Fruit fly (Drosophila melanogaster) whole organism, embryonic: ENCODE results near the gene CG4338.

Experiments
- CG10565 ChIP-seq: fragments of 200-800 bp; sonication (Bioruptor generic); optimal IDR thresholded peaks from 3 replicates; lab custom pipeline; 2016; ENCODE audit warnings: missing biosample characterization, mild to moderate bottlenecking, missing genetic modification characterization
- CG11085 ChIP-seq: fragments of 200-800 bp; sonication (Bioruptor generic); IDR thresholded peaks from 2 replicates; pipeline ENCODE4 v1.3.6; 2022; ENCODE audit warnings: missing biosample characterization, missing genetic modification characterization
- CG11696 ChIP-seq: fragments of 200-800 bp; sonication (Bioruptor generic); IDR thresholded peaks from 2 replicates; pipeline ENCODE4 v1.3.6; 2022; ENCODE audit warnings: missing biosample characterization, missing genetic modification characterization
- CG12071 ChIP-seq: fragments of 200-800 bp; sonication (Bioruptor generic); optimal IDR thresholded peaks from 3 replicates; lab custom pipeline; 2018; ENCODE audit warnings: missing biosample characterization, mild to moderate bottlenecking, missing genetic modification characterization
- CG17186 ChIP-seq: fragments of 200-800 bp; sonication (Bioruptor generic); optimal IDR thresholded peaks from 3 replicates; lab custom pipeline; 2017; ENCODE audit warnings: missing biosample characterization, missing genetic modification reagents, missing genetic modification characterization
- CG18599 ChIP-seq: fragments of 200-800 bp; sonication (Bioruptor generic); optimal IDR thresholded peaks from 3 replicates; lab custom pipeline; 2017; ENCODE audit warnings: missing biosample characterization, missing genetic modification characterization, mild to moderate bottlenecking, moderate library complexity, missing genetic modification reagents
- CG2889 ChIP-seq: fragments of 200-800 bp; sonication (Bioruptor generic); IDR thresholded peaks from 3 replicates; pipeline ENCODE4 v1.3.6; 2022; ENCODE audit warnings: missing biosample characterization, missing genetic modification characterization
- CG30403 ChIP-seq: fragments of 200-800 bp; sonication (Bioruptor generic); optimal IDR thresholded peaks from 3 replicates; lab custom pipeline; 2016; ENCODE audit warnings: missing biosample characterization, missing genetic modification characterization
- CG31388 ChIP-seq: fragments of 200-800 bp; sonication (Bioruptor generic); optimal IDR thresholded peaks from 2 replicates; lab custom pipeline; 2016; ENCODE audit warnings: missing biosample characterization, missing genetic modification characterization
- CG31441 ChIP-seq: fragments of 200-800 bp; sonication (Bioruptor generic); IDR thresholded peaks from 2 replicates; pipeline ENCODE4 v1.3.6; 2022; ENCODE audit warnings: missing biosample characterization, missing genetic modification characterization
- CG3163 ChIP-seq: fragments of 200-800 bp; sonication (Bioruptor generic); optimal IDR thresholded peaks from 3 replicates; lab custom pipeline; 2016; ENCODE audit warnings: missing biosample characterization, missing genetic modification characterization
- CG3281 ChIP-seq: fragments of 200-800 bp; sonication (Bioruptor generic); optimal IDR thresholded peaks from 3 replicates; lab custom pipeline; 2017; ENCODE audit warnings: missing biosample characterization, mild to moderate bottlenecking, missing genetic modification characterization
- CG33213 ChIP-seq: fragments of 200-800 bp; sonication (Bioruptor generic); optimal IDR thresholded peaks from 3 replicates; lab custom pipeline; 2016; ENCODE audit warnings: missing biosample characterization, missing genetic modification characterization
- CG34422 ChIP-seq: fragments of 200-800 bp; sonication (Bioruptor generic); IDR thresholded peaks from 3 replicates; pipeline ENCODE4 v1.3.6; 2022; ENCODE audit warnings: missing biosample characterization, missing genetic modification characterization
- CG4730 ChIP-seq: fragments of 200-800 bp; sonication (Bioruptor generic); IDR thresholded peaks from 2 replicates; pipeline ENCODE4 v1.3.6; 2022; ENCODE audit warnings: missing biosample characterization, missing genetic modification characterization
- CG4854 ChIP-seq: fragments of 200-800 bp; sonication (Bioruptor generic); optimal IDR thresholded peaks from 2 replicates; lab custom pipeline; 2016; ENCODE audit warnings: missing biosample characterization, missing genetic modification characterization, inconsistent platforms
- CG6854 ChIP-seq: fragments of 200-800 bp; sonication (Bioruptor generic); optimal IDR thresholded peaks from 3 replicates; lab custom pipeline; 2017; ENCODE audit warnings: missing biosample characterization, mild to moderate bottlenecking, missing genetic modification characterization
- CG8290 ChIP-seq, 3 experiments: fragments of 200-800 bp; sonication (Bioruptor generic); optimal IDR thresholded peaks; 2 replicates each; lab custom pipeline; 2016 to 2019; ENCODE audit warnings: missing biosample characterization in 3 of 3, missing genetic modification characterization in 3 of 3, mild to moderate bottlenecking in 2 of 3, moderate library complexity in 1 of 3
- CG8478 ChIP-seq: fragments of >200 bp; optimal IDR thresholded peaks from 2 replicates; lab custom pipeline; 2018
- CG8765 ChIP-seq: fragments of 200-800 bp; sonication (Bioruptor generic); IDR thresholded peaks from 2 replicates; pipeline ENCODE4 v1.3.6; 2022; ENCODE audit warnings: missing biosample characterization, missing genetic modification characterization
- CG9437 ChIP-seq: fragments of 200-800 bp; sonication (Bioruptor generic); optimal IDR thresholded peaks from 2 replicates; lab custom pipeline; 2018; ENCODE audit warnings: missing biosample characterization, mild to moderate bottlenecking, missing genetic modification characterization
- CTCF ChIP-seq: fragments of 200-800 bp; sonication (Bioruptor generic); optimal IDR thresholded peaks from 2 replicates; lab custom pipeline; 2017; ENCODE audit warnings: missing biosample characterization, mild to moderate bottlenecking, missing genetic modification characterization, moderate library complexity
- Fer3 ChIP-seq: fragments of 200-800 bp; sonication (Bioruptor generic); optimal IDR thresholded peaks from 2 replicates; lab custom pipeline; 2018; ENCODE audit warnings: missing biosample characterization, mild to moderate bottlenecking, missing genetic modification characterization, moderate library complexity
- HLH54F ChIP-seq: fragments of 200-800 bp; sonication (Bioruptor generic); optimal IDR thresholded peaks from 3 replicates; lab custom pipeline; 2016; ENCODE audit warnings: missing biosample characterization, missing genetic modification characterization
- PHDP ChIP-seq: fragments of 200-800 bp; sonication (Bioruptor generic); optimal IDR thresholded peaks from 3 replicates; lab custom pipeline; 2018; ENCODE audit warnings: missing biosample characterization, mild to moderate bottlenecking, missing genetic modification characterization, moderate library complexity
- TFAM ChIP-seq: fragments of 200-800 bp; sonication (Bioruptor generic); optimal IDR thresholded peaks from 2 replicates; lab custom pipeline; 2017; ENCODE audit warnings: missing biosample characterization, missing genetic modification characterization, inconsistent platforms
- Usf ChIP-seq: fragments of 200-800 bp; sonication (Bioruptor generic); optimal IDR thresholded peaks from 2 replicates; lab custom pipeline; 2017; ENCODE audit warnings: missing genotype, missing biosample characterization, missing genetic modification characterization
- Xrp1 ChIP-seq: fragments of 200-800 bp; sonication (Bioruptor generic); IDR thresholded peaks from 2 replicates; pipeline ENCODE4 v1.3.6; 2022; ENCODE audit warnings: missing biosample characterization, missing genetic modification characterization
- YL-1 ChIP-seq: fragments of 200-800 bp; sonication (Bioruptor generic); optimal IDR thresholded peaks from 3 replicates; lab custom pipeline; 2017; ENCODE audit warnings: missing biosample characterization, mild to moderate bottlenecking, missing genetic modification characterization
- ac ChIP-seq: fragments of 200-800 bp; sonication (Bioruptor generic); optimal IDR thresholded peaks from 3 replicates; lab custom pipeline; 2017; ENCODE audit warnings: missing biosample characterization, mild to moderate bottlenecking, missing genetic modification characterization
- cg ChIP-seq: fragments of 200-800 bp; sonication (Bioruptor generic); optimal IDR thresholded peaks from 3 replicates; lab custom pipeline; 2019; ENCODE audit warnings: missing biosample characterization, mild to moderate bottlenecking, missing genetic modification characterization, moderate library complexity
- disco-r ChIP-seq: fragments of 200-800 bp; sonication (Bioruptor generic); optimal IDR thresholded peaks from 2 replicates; lab custom pipeline; 2016; ENCODE audit warnings: missing biosample characterization, missing genetic modification characterization
- dpn ChIP-seq, 2 experiments: fragments of 200-800 bp; sonication (Bioruptor generic); optimal IDR thresholded peaks; 3 replicates each; lab custom pipeline; 2016; ENCODE audit warnings: missing biosample characterization in 2 of 2, missing genetic modification characterization in 2 of 2
- dysf ChIP-seq: fragments of 200-800 bp; sonication (Bioruptor generic); IDR thresholded peaks from 3 replicates; pipeline ENCODE4 v1.3.6; 2022; ENCODE audit warnings: missing biosample characterization, missing genetic modification characterization
- fd96Cb ChIP-seq: fragments of 200-800 bp; sonication (Bioruptor generic); optimal IDR thresholded peaks from 2 replicates; lab custom pipeline; 2018; ENCODE audit warnings: missing biosample characterization, mild to moderate bottlenecking, missing genetic modification characterization, moderate library complexity
- gce ChIP-seq: fragments of 200-800 bp; sonication (Bioruptor generic); IDR thresholded peaks from 3 replicates; pipeline ENCODE4 v1.3.6; 2022; ENCODE audit warnings: missing biosample characterization, missing genetic modification characterization
- insv ChIP-seq, 2 experiments: fragments of 200-800 bp; sonication (Bioruptor generic); optimal IDR thresholded peaks; 3 replicates each; lab custom pipeline; 2016 to 2018; ENCODE audit warnings: missing biosample characterization in 2 of 2, missing genetic modification characterization in 2 of 2
- inv ChIP-seq: fragments of 200-800 bp; sonication (Bioruptor generic); IDR thresholded peaks from 2 replicates; pipeline ENCODE4 v1.3.6; 2022; ENCODE audit warnings: missing biosample characterization, missing genetic modification characterization; ENCODE audit not compliant: partially characterized antibody
- pb ChIP-seq: fragments of 200-800 bp; sonication (Bioruptor generic); optimal IDR thresholded peaks from 3 replicates; lab custom pipeline; 2016; ENCODE audit warnings: missing biosample characterization, missing genetic modification characterization
- pzg ChIP-seq: fragments of 200-800 bp; sonication (Bioruptor generic); optimal IDR thresholded peaks from 3 replicates; lab custom pipeline; 2018; ENCODE audit warnings: missing biosample characterization, mild to moderate bottlenecking, missing genetic modification characterization, moderate library complexity
- ro ChIP-seq: fragments of 200-800 bp; sonication (Bioruptor generic); IDR thresholded peaks from 2 replicates; pipeline ENCODE4 v1.3.6; 2022; ENCODE audit warnings: missing biosample characterization, missing genetic modification characterization
- run ChIP-seq: fragments of 200-800 bp; sonication (Bioruptor generic); optimal IDR thresholded peaks from 3 replicates; lab custom pipeline; 2018; ENCODE audit warnings: missing biosample characterization, mild to moderate bottlenecking, missing genetic modification characterization
- schlank ChIP-seq: fragments of 200-800 bp; sonication (Bioruptor generic); optimal IDR thresholded peaks from 2 replicates; lab custom pipeline; 2018; ENCODE audit warnings: missing biosample characterization, mild to moderate bottlenecking, missing genetic modification characterization
- seq ChIP-seq: fragments of 200-800 bp; sonication (Bioruptor generic); IDR thresholded peaks from 2 replicates; pipeline ENCODE4 v1.3.6; 2022; ENCODE audit warnings: missing biosample characterization, missing genetic modification characterization
- slbo ChIP-seq: fragments of 200-800 bp; sonication (Bioruptor generic); IDR thresholded peaks from 2 replicates; pipeline ENCODE4 v1.3.6; 2022; ENCODE audit warnings: missing biosample characterization, missing genetic modification characterization
- trem ChIP-seq: fragments of 200-800 bp; optimal IDR thresholded peaks from 3 replicates; lab custom pipeline; 2019; ENCODE audit warnings: missing biosample characterization, mild to moderate bottlenecking, missing genetic modification characterization, moderate library complexity
- twi ChIP-seq: fragments of 200-800 bp; optimal IDR thresholded peaks from 2 replicates; lab custom pipeline; 2019; ENCODE audit warnings: missing biosample characterization, mild to moderate bottlenecking, missing genetic modification characterization, moderate library complexity
- tx ChIP-seq: fragments of 200-800 bp; sonication (Bioruptor generic); optimal IDR thresholded peaks from 2 replicates; lab custom pipeline; 2016; ENCODE audit warnings: missing biosample characterization, missing genetic modification characterization
- vnd ChIP-seq: fragments of 200-800 bp; sonication (Bioruptor generic); IDR thresholded peaks from 3 replicates; pipeline ENCODE4 v1.3.6; 2022; ENCODE audit warnings: missing biosample characterization, missing genetic modification characterization; ENCODE audit not compliant: partially characterized antibody
- z ChIP-seq: fragments of 200-800 bp; sonication (Bioruptor generic); IDR thresholded peaks from 3 replicates; pipeline ENCODE4 v1.3.6; 2022; ENCODE audit warnings: missing biosample characterization, missing genetic modification characterization

The CG4338 gene

dm6 chr3R:15319912-15320746 lies 44.8 kb downstream of the CG4338 start, which contains the start of the genes CG6276 and CG44040 (continued):
- TF ChIP-seq pzg (GFP tag; lab: Kevin White, UChicago): peak; percentile 28
- peak; percentile 70 for TF ChIP-seq CG3281 (GFP tag; lab: Kevin White, UChicago)
- TF ChIP-seq schlank: peak; percentile 6
- no peak for TF ChIP-seq CG4730
- TF ChIP-seq Usf (GFP tag; lab: Kevin White, UChicago): peak; percentile 11
- TF ChIP-seq vnd: no peak
- TF ChIP-seq disco-r (GFP tag; lab: Kevin White, UChicago): peak; percentile 5
- TF ChIP-seq cg: no peak
- TF ChIP-seq CG8290 (GFP tag; optimal IDR thresholded peaks at IDR 0.05; lab: Kevin White, UChicago): no peak
- TF ChIP-seq CG8290 (tag; optimal IDR thresholded peaks at IDR 0.05; lab: Kevin White, UChicago): peak; percentile 24 to 69
- peak; percentile 21 for TF ChIP-seq CG12071
- peak; percentile 51 for TF ChIP-seq CG9437 (GFP tag; lab: Kevin White, UChicago)
- 0 out of 2 replicates have a peak, but pooled peaks have one; percentile 20 for TF ChIP-seq ro (GFP tag; lab: Robert Waterston, UW)
- no peak for TF ChIP-seq CG8478 (lab: Kevin White, UChicago)
- peak; percentile 52 for TF ChIP-seq tx
- TF ChIP-seq CG30403 (GFP tag; lab: Kevin White, UChicago): peak; percentile 70
- peak; percentile 2 for TF ChIP-seq CG3163 (GFP tag; lab: Kevin White, UChicago)
- TF ChIP-seq gce (GFP tag; lab: Robert Waterston, UW): no peak
- TF ChIP-seq TFAM: no peak
- TF ChIP-seq insv (GFP tag; optimal IDR thresholded peaks at IDR 0.05; lab: Kevin White, UChicago): peak in 1 of 2 experiments; percentile 3
- TF ChIP-seq ac (GFP tag; lab: Kevin White, UChicago): no peak
- TF ChIP-seq CG31441: peak; percentile 39
- peak; percentile 61 for TF ChIP-seq Fer3
- TF ChIP-seq CG31388: no peak
- TF ChIP-seq slbo (GFP tag; lab: Robert Waterston, UW): peak; percentile 59
- TF ChIP-seq z (GFP tag; lab: Robert Waterston, UW): no peak
- TF ChIP-seq CG11085 (GFP tag; lab: Robert Waterston, UW): no peak
- no peak for TF ChIP-seq twi
- peak; percentile 27 for TF ChIP-seq trem (tag; lab: Kevin White, UChicago)
- TF ChIP-seq CTCF (GFP tag; lab: Kevin White, UChicago): no peak
- peak; percentile 45; the same call in 1 of the 3 replicates for TF ChIP-seq dysf (GFP tag; lab: Robert Waterston, UW)
- TF ChIP-seq Xrp1: peak; percentile 52; the same call in 1 of the 2 replicates
- TF ChIP-seq seq (GFP tag; lab: Robert Waterston, UW): no peak
- no peak; the same call in 1 of the 2 replicates for TF ChIP-seq CG8765 (GFP tag; lab: Robert Waterston, UW)
- no peak for TF ChIP-seq pb (GFP tag; lab: Kevin White, UChicago)
- no peak for TF ChIP-seq CG2889 (GFP tag; lab: Robert Waterston, UW)
- no peak for TF ChIP-seq inv (GFP tag; lab: Robert Waterston, UW)
- peak; percentile 75 for TF ChIP-seq CG18599 (GFP tag; lab: Kevin White, UChicago)
- no peak for TF ChIP-seq CG6854 (GFP tag; lab: Kevin White, UChicago)
- no peak for TF ChIP-seq run (tag; lab: Kevin White, UChicago)
- TF ChIP-seq CG11696 (GFP tag; lab: Robert Waterston, UW): peak; percentile 11; the same call in 1 of the 2 replicates
- TF ChIP-seq CG17186 (GFP tag; lab: Kevin White, UChicago): no peak
- peak; percentile 21 for TF ChIP-seq HLH54F
- no peak for TF ChIP-seq fd96Cb
- TF ChIP-seq CG33213 (GFP tag; lab: Kevin White, UChicago): peak; percentile 14
- peak; percentile 6 for TF ChIP-seq YL-1
- TF ChIP-seq dpn (GFP tag; optimal IDR thresholded peaks at IDR 0.05; lab: Kevin White, UChicago): peak; percentile 43 to 44
- no peak for TF ChIP-seq CG10565 (GFP tag; lab: Kevin White, UChicago)
- peak; percentile 25 for TF ChIP-seq CG4854 (GFP tag; lab: Kevin White, UChicago)
- TF ChIP-seq PHDP (tag; lab: Kevin White, UChicago): peak; percentile 27
- TF ChIP-seq CG34422 (GFP tag; lab: Robert Waterston, UW): no peak
